Worm (Caenorhabditis elegans): ENCODE measurements around the gene Y45F10C.6.

The Y45F10C.6 gene

DNA sequence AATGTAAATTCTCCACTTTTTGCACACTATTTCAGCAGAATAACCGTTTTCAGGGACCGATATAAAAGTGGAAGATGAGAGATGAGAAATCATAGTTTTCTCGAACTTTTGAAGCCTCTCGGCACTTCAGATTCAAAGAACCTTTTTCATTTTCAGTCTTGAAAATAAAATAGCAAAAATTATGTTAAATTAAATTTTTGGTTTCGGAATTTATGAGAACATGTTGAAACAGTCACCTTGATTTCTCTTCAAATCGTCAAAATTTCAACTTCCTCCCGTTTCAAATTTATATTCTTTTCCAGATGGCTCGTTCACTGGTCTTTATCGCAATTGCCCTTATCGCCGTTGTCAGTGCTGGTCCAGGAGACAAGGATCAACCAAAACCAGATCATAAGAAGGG lies 26.5 kb downstream of the Y45F10C.6 start, which contains the start of gene srlf-26:
Gene srlf-26 (plus strand): TSS at position 301 of the 400 bp plus-strand sequence.
- no peak for TF ChIP-seq ZK546.5 (tag; optimal IDR thresholded peaks at IDR 0.05)
- no peak for TF ChIP-seq ztf-11 (tag; optimal IDR thresholded peaks at IDR 0.05)
- TF ChIP-seq ztf-4 (tag; optimal IDR thresholded peaks at IDR 0.05) = no peak
- no peak for TF ChIP-seq tbx-2 (tag; optimal IDR thresholded peaks at IDR 0.05)
- TF ChIP-seq fkh-2 (tag; optimal IDR thresholded peaks at IDR 0.05) = no peak
- no peak for TF ChIP-seq nhr-67 (tag; optimal IDR thresholded peaks at IDR 0.05)

DNA sequence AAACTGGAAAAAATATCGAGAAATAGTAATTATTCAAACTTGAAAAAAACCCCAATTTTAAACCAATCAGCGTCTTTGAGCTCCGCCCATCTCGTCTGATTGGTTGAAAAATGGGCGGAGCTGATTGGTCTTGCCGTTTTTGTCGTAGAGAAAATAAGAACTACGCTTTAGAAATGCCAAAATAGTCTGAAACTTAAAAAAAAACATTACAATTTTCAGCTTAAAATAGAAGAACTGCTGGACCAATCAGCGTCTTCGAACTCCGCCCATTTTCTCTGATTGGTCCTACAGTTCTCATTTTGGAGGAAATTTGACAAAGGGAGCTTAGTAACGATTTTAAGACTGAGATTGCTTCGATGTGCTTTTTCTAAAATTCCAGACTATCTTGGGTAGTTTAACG lies 27.4 kb downstream of the Y45F10C.6 start:
- TF ChIP-seq fos-1 (tag; optimal IDR thresholded peaks at IDR 0.05) = no peak
- TF ChIP-seq nfya-1 (tag; optimal IDR thresholded peaks at IDR 0.05; ENCODE audit: insufficient read depth) = peak; percentile 93

DNA sequence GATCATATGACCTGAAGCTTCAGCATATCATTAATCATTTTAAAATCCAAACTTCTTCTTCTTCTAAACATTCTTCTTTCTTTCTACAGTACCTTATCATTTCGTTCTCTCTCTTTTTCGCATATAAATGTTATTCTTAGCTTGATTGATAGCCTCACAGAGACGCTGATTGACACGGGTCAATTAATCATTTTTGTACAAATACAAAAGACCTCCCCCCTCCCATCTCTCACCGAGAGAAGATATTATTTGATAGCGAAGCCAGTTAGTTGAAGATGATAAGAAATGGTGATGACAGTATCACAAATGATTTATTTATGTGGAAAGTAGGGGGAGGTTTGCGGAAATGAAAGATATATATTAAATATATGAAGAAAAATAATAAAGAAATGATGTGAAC lies 30.6 kb downstream of the Y45F10C.6 start:
- TF ChIP-seq tbx-2 (tag; optimal IDR thresholded peaks at IDR 0.05) (no peak), daf-12 (tag; optimal IDR thresholded peaks at IDR 0.05) (no peak), ztf-11 (tag; optimal IDR thresholded peaks at IDR 0.05) (no peak), nhr-11 (tag; optimal IDR thresholded peaks at IDR 0.05) (no peak), ama-1 (optimal IDR thresholded peaks at IDR 0.05) (no peak), ZK546.5 (tag; optimal IDR thresholded peaks at IDR 0.05) (no peak), elt-2 (tag; optimal IDR thresholded peaks at IDR 0.05) (no peak), eor-1 (tag; optimal IDR thresholded peaks at IDR 0.05) (no peak), unc-62 (GFP tag; optimal IDR thresholded peaks at IDR 0.05) (peak; percentile 94), nhr-23 (tag; optimal IDR thresholded peaks at IDR 0.05) (peak; percentile 93), unc-39 (tag; optimal IDR thresholded peaks at IDR 0.05) (no peak), nhr-28 (tag; optimal IDR thresholded peaks at IDR 0.05) (no peak), mdl-1 (tag; optimal IDR thresholded peaks at IDR 0.05) (no peak), nfya-1 (tag; optimal IDR thresholded peaks at IDR 0.05; ENCODE audit: insufficient read depth) (peak; percentile 40), nhr-77 (tag; optimal IDR thresholded peaks at IDR 0.05) (no peak), jun-1 (tag; optimal IDR thresholded peaks at IDR 0.05) (no peak), sea-2 (GFP tag; optimal IDR thresholded peaks at IDR 0.05) (no peak), nhr-237 (tag; optimal IDR thresholded peaks at IDR 0.05) (no peak), ceh-82 (tag; optimal IDR thresholded peaks at IDR 0.05) (no peak), elt-3 (tag; optimal IDR thresholded peaks at IDR 0.05) (peak; percentile 38 to 95 (median 85)), snpc-4 (tag; optimal IDR thresholded peaks at IDR 0.05) (no peak), egl-5 (tag; optimal IDR thresholded peaks at IDR 0.05) (no peak), mml-1 (tag; optimal IDR thresholded peaks at IDR 0.05) (no peak), ceh-28 (tag; optimal IDR thresholded peaks at IDR 0.05) (peak; percentile 13), nhr-12 (tag; optimal IDR thresholded peaks at IDR 0.05) (no peak), aly-2 (tag; optimal IDR thresholded peaks at IDR 0.05) (no peak), egl-27 (tag; optimal IDR thresholded peaks at IDR 0.05) (no peak), ceh-16 (tag; optimal IDR thresholded peaks at IDR 0.05) (no peak), lsy-12 (tag; optimal IDR thresholded peaks at IDR 0.05) (no peak), nhr-43 (tag; optimal IDR thresholded peaks at IDR 0.05; ENCODE audit: poor library complexity, severe bottlenecking) (peak; percentile 86), fkh-10 (GFP tag; optimal IDR thresholded peaks at IDR 0.05) (no peak), hmg-11 (tag; optimal IDR thresholded peaks at IDR 0.05) (no peak), ceh-9 (tag; optimal IDR thresholded peaks at IDR 0.05) (no peak), zag-1 (tag; optimal IDR thresholded peaks at IDR 0.05) (no peak), lin-39 (tag; optimal IDR thresholded peaks at IDR 0.05) (peak; percentile 19), nhr-67 (tag; optimal IDR thresholded peaks at IDR 0.05) (no peak), R02D3.7 (tag; optimal IDR thresholded peaks at IDR 0.05) (no peak), fos-1 (tag; optimal IDR thresholded peaks at IDR 0.05) (no peak), elt-1 (tag; optimal IDR thresholded peaks at IDR 0.05) (no peak), nhr-76 (tag; optimal IDR thresholded peaks at IDR 0.05) (no peak), nhr-25 (tag; optimal IDR thresholded peaks at IDR 0.05) (peak; percentile 79), pha-4 (tag; optimal IDR thresholded peaks at IDR 0.05) (no peak), lin-15B (tag; optimal IDR thresholded peaks at IDR 0.05) (no peak), fkh-2 (tag; optimal IDR thresholded peaks at IDR 0.05) (no peak), skn-1 (tag; optimal IDR thresholded peaks at IDR 0.05) (no peak), ztf-4 (tag; optimal IDR thresholded peaks at IDR 0.05) (no peak), pqm-1 (tag; optimal IDR thresholded peaks at IDR 0.05) (no peak)

All from whole organism, L3 larva.